Fruit fly (Drosophila melanogaster): Measurements from ENCODE around the gene ICA69.
A peak's percentile ranks its signal among the peaks of the same experiment; 100 is the strongest.

ICA69 gene

DNA sequence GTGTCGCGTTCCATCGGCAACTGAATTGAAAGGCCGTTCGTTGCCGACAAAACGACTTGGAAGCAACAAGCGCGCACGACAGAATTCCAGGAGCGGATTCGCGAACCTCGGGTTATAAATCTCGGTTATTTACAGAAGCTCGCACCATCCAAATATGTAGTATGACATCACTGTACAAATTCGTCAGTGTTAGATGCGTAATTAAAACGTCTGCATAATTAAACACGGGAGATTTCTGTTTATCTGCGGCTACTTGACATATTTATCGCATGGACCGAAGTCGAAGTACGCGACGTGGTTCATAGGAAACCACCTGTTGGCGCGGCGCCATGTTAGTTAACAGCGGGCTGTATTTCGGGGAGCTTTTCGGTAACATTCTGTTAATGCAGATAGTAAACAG lies 40.7 kb downstream of the ICA69 start, which contains the start of gene Ac78C (continued):
- TF ChIP-seq Deaf1 (tag; optimal IDR thresholded peaks at IDR 0.05) = peak; percentile 96
- peak; percentile 65; the same call in 2 of the 3 replicates for TF ChIP-seq otp (GFP tag; IDR thresholded peaks at IDR 0.05)
- peak; percentile 93 for TF ChIP-seq lilli (GFP tag; optimal IDR thresholded peaks at IDR 0.05)
- TF ChIP-seq tx (GFP tag; optimal IDR thresholded peaks at IDR 0.05) = peak; percentile 84
- TF ChIP-seq Dip2 (GFP tag; IDR thresholded peaks at IDR 0.05) = no peak
- TF ChIP-seq CG8478 (optimal IDR thresholded peaks at IDR 0.05) = no peak
- TF ChIP-seq Sox102F (GFP tag; optimal IDR thresholded peaks at IDR 0.05) = peak; percentile 77
- no peak for TF ChIP-seq usp (GFP tag; optimal IDR thresholded peaks at IDR 0.05)
- TF ChIP-seq zen (tag; optimal IDR thresholded peaks at IDR 0.05) = peak; percentile 39
- TF ChIP-seq CG8089 (GFP tag; optimal IDR thresholded peaks at IDR 0.05) = peak; percentile 77
- TF ChIP-seq Bteb2 (GFP tag; optimal IDR thresholded peaks at IDR 0.05) = peak; percentile 72
- peak; percentile 80 for TF ChIP-seq bowl (GFP tag; IDR thresholded peaks at IDR 0.05)
- peak; percentile 70 for TF ChIP-seq CG15011 (GFP tag; optimal IDR thresholded peaks at IDR 0.05)
- peak; percentile 72 for TF ChIP-seq CG12659 (GFP tag; optimal IDR thresholded peaks at IDR 0.05)
- TF ChIP-seq Lhr (GFP tag; optimal IDR thresholded peaks at IDR 0.05) = peak; percentile 9
- TF ChIP-seq Oli (tag; optimal IDR thresholded peaks at IDR 0.05) = peak; percentile 77
- no peak for TF ChIP-seq gfzf (GFP tag; optimal IDR thresholded peaks at IDR 0.05)
- TF ChIP-seq CG31224 (GFP tag; IDR thresholded peaks at IDR 0.05) = peak; percentile 65
- TF ChIP-seq prd (optimal IDR thresholded peaks at IDR 0.05) = no peak
- peak; percentile 81 for TF ChIP-seq prd (GFP tag; IDR thresholded peaks at IDR 0.05)
- peak; percentile 89 for TF ChIP-seq CG14014 (GFP tag; IDR thresholded peaks at IDR 0.05)
- peak; percentile 62 for TF ChIP-seq CG8388 (GFP tag; optimal IDR thresholded peaks at IDR 0.05)
- peak; percentile 87 for TF ChIP-seq ci (GFP tag; IDR thresholded peaks at IDR 0.05)
- TF ChIP-seq ato (GFP tag; IDR thresholded peaks at IDR 0.05; ENCODE audit: partially characterized antibody) = no peak
- TF ChIP-seq btn (GFP tag; optimal IDR thresholded peaks at IDR 0.05) = peak; percentile 77
- TF ChIP-seq Camta (GFP tag; optimal IDR thresholded peaks at IDR 0.05) = peak; percentile 78
- TF ChIP-seq lab (GFP tag; optimal IDR thresholded peaks at IDR 0.05) = peak; percentile 96
- peak; percentile 90 for TF ChIP-seq HLH3B (GFP tag; IDR thresholded peaks at IDR 0.05)
- TF ChIP-seq Aef1 (GFP tag; IDR thresholded peaks at IDR 0.05) = peak; percentile 87
- TF ChIP-seq CG13424 (tag; optimal IDR thresholded peaks at IDR 0.05) = peak; percentile 87
- TF ChIP-seq hbn (GFP tag; IDR thresholded peaks at IDR 0.05; ENCODE audit: partially characterized antibody) = peak; percentile 44; the same call in 1 of the 2 replicates
- TF ChIP-seq CG18764 (GFP tag; optimal IDR thresholded peaks at IDR 0.05) = peak; percentile 76
- TF ChIP-seq nerfin-2 (GFP tag; IDR thresholded peaks at IDR 0.05; ENCODE audit: partially characterized antibody) = peak; percentile 36; the same call in 1 of the 2 replicates
- TF ChIP-seq mirr (GFP tag; optimal IDR thresholded peaks at IDR 0.05) = peak; percentile 98
- TF ChIP-seq dysf (GFP tag; IDR thresholded peaks at IDR 0.05) = peak; percentile 92
- peak; percentile 74 for TF ChIP-seq Blimp-1 (GFP tag; optimal IDR thresholded peaks at IDR 0.05)
- TF ChIP-seq stc (GFP tag; IDR thresholded peaks at IDR 0.05) = peak; percentile 68; the same call in 1 of the 2 replicates
- 0 out of 2 replicates have a peak, but pooled peaks have one; percentile 36 for TF ChIP-seq dimm (GFP tag; IDR thresholded peaks at IDR 0.05)
- TF ChIP-seq jing (GFP tag; optimal IDR thresholded peaks at IDR 0.05) = peak; percentile 55
- TF ChIP-seq Usf (GFP tag; optimal IDR thresholded peaks at IDR 0.05) = peak; percentile 48
- peak; percentile 94 for TF ChIP-seq caup (GFP tag; optimal IDR thresholded peaks at IDR 0.05; ENCODE audit: severe bottlenecking)
- no peak for TF ChIP-seq aop (GFP tag; IDR thresholded peaks at IDR 0.05)
- peak; percentile 92 for TF ChIP-seq Fer3 (tag; optimal IDR thresholded peaks at IDR 0.05)
- peak; percentile 64 for TF ChIP-seq tna (GFP tag; IDR thresholded peaks at IDR 0.05; ENCODE audit: partially characterized antibody)
- TF ChIP-seq pros (GFP tag; optimal IDR thresholded peaks at IDR 0.05) = peak; percentile 30
- peak; percentile 48; the same call in 1 of the 2 replicates for TF ChIP-seq bbx (GFP tag; IDR thresholded peaks at IDR 0.05; ENCODE audit: partially characterized antibody)
- TF ChIP-seq odd (GFP tag; optimal IDR thresholded peaks at IDR 0.05) = peak; percentile 73
- TF ChIP-seq H15 (GFP tag; IDR thresholded peaks at IDR 0.05) = peak; percentile 78
- TF ChIP-seq CG2116 (GFP tag; optimal IDR thresholded peaks at IDR 0.05) = no peak
- TF ChIP-seq HLH54F (GFP tag; optimal IDR thresholded peaks at IDR 0.05) = peak; percentile 90

All from whole organism, embryonic.